Worm (Caenorhabditis elegans) whole organism, L4/young adult: ENCODE results near the gene ZK470.1.

ENCODE experiments used
- W03F9.2 ChIP-seq: fragments of 150-350 bp; optimal IDR thresholded peaks from 2 replicates; lab custom pipeline; 2014; ENCODE audit warnings: missing biosample characterization, missing genetic modification characterization
- him-1 ChIP-seq: sonication (generic microtip); optimal IDR thresholded peaks from 2 replicates; lab custom pipeline; 2016; ENCODE audit warnings: missing genotype, missing genetic modification reagents, missing genetic modification characterization, missing compliant biosample characterization

ce11 chrX:4151206-4151605 lies 12.3 kb upstream of the ZK470.1 start:
- peak; percentile 35 for TF ChIP-seq him-1 (tag; lab: Kevin White, UChicago)
- TF ChIP-seq W03F9.2 (tag; lab: Kevin White, UChicago) = no peak
